Worm (Caenorhabditis elegans): ENCODE data around the gene dsh-1.

Gene dsh-1

ce11 chrII:5246791-5247361 lies 21.7 kb upstream of the dsh-1 start, which contains the start of gene ptr-6:
Gene ptr-6 (minus strand): TSS chrII:5246837.
- TF ChIP-seq hrde-1 (tag; optimal IDR thresholded peaks at IDR 0.05; ENCODE audit: borderline replicate concordance) (no peak), ztf-22 (GFP tag; optimal IDR thresholded peaks at IDR 0.05) (no peak), ztf-18 (tag; optimal IDR thresholded peaks at IDR 0.05) (no peak), sea-2 (GFP tag; IDR thresholded peaks at IDR 0.05) (no peak), attf-3 (GFP tag; conservative IDR thresholded peaks at IDR 0.05) (no peak), sdz-38 (tag; optimal IDR thresholded peaks at IDR 0.05) (no peak), let-526 (GFP tag; IDR thresholded peaks at IDR 0.05) (no peak), ceh-58 (GFP tag; IDR thresholded peaks at IDR 0.05) (no peak)

DNA sequence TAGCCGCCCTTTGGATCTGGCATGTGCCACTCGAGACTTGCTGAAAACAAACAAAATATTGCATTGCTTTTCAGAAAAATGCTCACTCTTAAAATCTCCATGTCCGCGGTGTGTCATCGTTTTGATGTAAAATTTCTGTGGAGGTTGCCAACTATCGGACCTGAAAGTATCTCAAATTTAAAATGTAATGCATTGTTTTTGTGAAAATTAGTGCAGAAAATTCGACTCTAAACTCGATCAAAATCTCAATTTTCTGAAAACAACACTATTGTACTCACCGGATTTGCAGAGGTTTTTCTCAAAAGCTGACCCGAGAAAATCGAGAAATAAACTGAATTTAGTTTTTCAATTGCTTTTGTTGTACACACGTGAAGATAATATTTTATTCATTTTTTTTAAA lies 16.4 kb upstream of the dsh-1 start, which contains the start of gene T16D1.1:
TSS of gene T16D1.1 (minus strand) at position 101 of the 400 bp plus-strand sequence.
- TF ChIP-seq F22D6.2 (tag; optimal IDR thresholded peaks at IDR 0.05) (no peak), unc-130 (GFP tag; optimal IDR thresholded peaks at IDR 0.05) (no peak), lsl-1 (GFP tag; optimal IDR thresholded peaks at IDR 0.05) (no peak), B0035.1 (tag; optimal IDR thresholded peaks at IDR 0.05) (no peak)

DNA sequence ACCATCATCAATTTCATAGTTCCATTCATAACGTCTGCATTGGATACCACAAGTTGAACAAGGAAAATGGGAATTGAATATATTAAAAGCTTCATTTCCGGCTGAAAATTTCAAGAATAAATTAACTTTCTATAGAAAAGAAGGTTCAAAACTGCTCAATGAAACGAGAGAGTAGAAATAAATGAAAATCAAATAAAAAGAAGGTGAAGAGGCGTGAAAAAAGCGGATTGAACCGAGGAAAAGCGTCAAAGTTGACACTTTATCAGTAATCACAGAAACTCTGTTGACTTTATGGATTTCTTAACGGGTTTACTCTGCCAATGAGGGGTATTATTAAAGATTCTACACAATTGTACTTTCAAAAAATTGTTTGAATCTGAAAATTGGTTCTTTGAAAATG lies 13.2 kb upstream of the dsh-1 start, which contains the start of gene pho-4:
TSS of gene pho-4 (minus strand) at position 101 of the 400 bp plus-strand sequence.
- TF ChIP-seq atf-7 (tag; optimal IDR thresholded peaks at IDR 0.05), result no peak
- no peak for TF ChIP-seq C06A6.2 (GFP tag; conservative IDR thresholded peaks at IDR 0.05)
- TF ChIP-seq dpl-1 (GFP tag; optimal IDR thresholded peaks at IDR 0.05), result no peak
- TF ChIP-seq sdz-38 (tag; optimal IDR thresholded peaks at IDR 0.05), result no peak
- no peak for TF ChIP-seq mel-28 (tag; optimal IDR thresholded peaks at IDR 0.05; ENCODE audit: borderline replicate concordance)
- TF ChIP-seq F33H1.4 (GFP tag; IDR thresholded peaks at IDR 0.05), result no peak
- no peak for TF ChIP-seq ceh-91 (GFP tag; IDR thresholded peaks at IDR 0.05)
- TF ChIP-seq snpc-3.4 (tag; optimal IDR thresholded peaks at IDR 0.05), result no peak
- TF ChIP-seq aptf-3 (GFP tag; IDR thresholded peaks at IDR 0.05), result no peak
- no peak for TF ChIP-seq dpff-1 (tag; optimal IDR thresholded peaks at IDR 0.05)
- TF ChIP-seq ceh-100 (GFP tag; IDR thresholded peaks at IDR 0.05), result no peak
- TF ChIP-seq T07F8.4 (tag; optimal IDR thresholded peaks at IDR 0.05), result no peak
- no peak for TF ChIP-seq hmg-20 (GFP tag; IDR thresholded peaks at IDR 0.05)
- no peak for TF ChIP-seq pha-4 (tag; optimal IDR thresholded peaks at IDR 0.05)
- TF ChIP-seq let-607 (tag; optimal IDR thresholded peaks at IDR 0.05), result no peak
- no peak for TF ChIP-seq hsf-1 (GFP tag; IDR thresholded peaks at IDR 0.05)
- TF ChIP-seq sea-2 (GFP tag; IDR thresholded peaks at IDR 0.05), result no peak
- no peak for TF ChIP-seq zim-3 (tag; optimal IDR thresholded peaks at IDR 0.05)
- no peak for TF ChIP-seq Y95B8A.8 (GFP tag; IDR thresholded peaks at IDR 0.05)

- TF ChIP-seq unc-62 (GFP tag; optimal IDR thresholded peaks at IDR 0.05), result no peak
- TF ChIP-seq lsl-1 (GFP tag; optimal IDR thresholded peaks at IDR 0.05), result peak; percentile 31
- TF ChIP-seq snpc-3.4 (tag; optimal IDR thresholded peaks at IDR 0.05), result peak; percentile 4
- TF ChIP-seq ceh-40 (GFP tag; IDR thresholded peaks at IDR 0.05), result no peak
- TF ChIP-seq ceh-27 (GFP tag; optimal IDR thresholded peaks at IDR 0.05), result peak; percentile 0
- peak; percentile 93 for TF ChIP-seq tbp1 (GFP tag; optimal IDR thresholded peaks at IDR 0.05)
- peak; percentile 78 for TF ChIP-seq pbrm-1 (GFP tag; IDR thresholded peaks at IDR 0.05)
- TF ChIP-seq nfyb-1 (GFP tag; IDR thresholded peaks at IDR 0.05), result peak; percentile 80
- no peak for TF ChIP-seq F22D6.2 (tag; optimal IDR thresholded peaks at IDR 0.05)
- no peak for TF ChIP-seq ztf-26 (tag; optimal IDR thresholded peaks at IDR 0.05)
- no peak for TF ChIP-seq lir-1 (GFP tag; conservative IDR thresholded peaks at IDR 0.05)
- TF ChIP-seq die-1 (tag; optimal IDR thresholded peaks at IDR 0.05), result peak; percentile 33
- peak; percentile 36 for TF ChIP-seq attf-5 (GFP tag; optimal IDR thresholded peaks at IDR 0.05)
- TF ChIP-seq madf-6 (GFP tag; IDR thresholded peaks at IDR 0.05), result peak; percentile 52; the same call in 1 of the 2 replicates
- TF ChIP-seq hmg-1.2 (GFP tag; IDR thresholded peaks at IDR 0.05), result peak; percentile 59
- TF ChIP-seq ztf-28 (GFP tag; IDR thresholded peaks at IDR 0.05), result 0 out of 2 replicates have a peak, but pooled peaks have one; percentile 24
- no peak for TF ChIP-seq pha-4 (tag; optimal IDR thresholded peaks at IDR 0.05)
- peak; percentile 18 for TF ChIP-seq nhr-80 (tag; optimal IDR thresholded peaks at IDR 0.05)
- no peak for TF ChIP-seq B0019.2 (GFP tag; conservative IDR thresholded peaks at IDR 0.05)
- TF ChIP-seq ceh-100 (GFP tag; IDR thresholded peaks at IDR 0.05), result peak; percentile 29; the same call in 1 of the 2 replicates
These were observed 12.5 kb upstream of the dsh-1 start for ce11 chrII:5237699-5238098.

All from whole organism, young adult.